Fruit fly (Drosophila melanogaster) whole organism, wandering third instar larva: ENCODE results near the gene Kul.
A peak's percentile ranks its signal among the peaks of the same experiment; 100 is the strongest.

Experiments used
- HLH106 ChIP-seq: fragments of 200-800 bp; optimal IDR thresholded peaks from 3 replicates; lab custom pipeline; 2019; ENCODE audit warnings: missing biosample characterization, mild to moderate bottlenecking, missing genetic modification characterization, moderate library complexity
- N ChIP-seq: fragments of >200 bp; optimal IDR thresholded peaks from 2 replicates; lab custom pipeline; 2018; ENCODE audit warnings: missing biosample characterization, missing external identifiers, missing genetic modification characterization
- OdsH ChIP-seq: fragments of 200-800 bp; sonication (Bioruptor generic); optimal IDR thresholded peaks from 2 replicates; lab custom pipeline; 2016; ENCODE audit warnings: missing biosample characterization, mild to moderate bottlenecking, missing genetic modification characterization
- Rel ChIP-seq, 2 experiments: fragments of 200-800 bp; sonication (Bioruptor generic) in 1 of 2; optimal IDR thresholded peaks; 2 replicates in 1 of 2; 3 replicates in 1 of 2; lab custom pipeline; 2016 to 2019; ENCODE audit warnings: mild to moderate bottlenecking in 2 of 2, missing biosample characterization in 2 of 2, missing genetic modification characterization in 2 of 2, moderate library complexity in 1 of 2
- Sp1 ChIP-seq: fragments of 200-800 bp; sonication (Bioruptor generic); optimal IDR thresholded peaks from 3 replicates; lab custom pipeline; 2019; ENCODE audit warnings: missing biosample characterization, mild to moderate bottlenecking, missing genetic modification characterization, moderate library complexity
- dmrt93B ChIP-seq: fragments of 200-800 bp; sonication (Bioruptor generic); optimal IDR thresholded peaks from 2 replicates; lab custom pipeline; 2018; ENCODE audit warnings: missing biosample characterization, mild to moderate bottlenecking, missing genetic modification characterization

Gene Kul

dm6 chr3R:29782367-29782766 lies 56.7 kb downstream of the Kul start (continued):
- no peak for TF ChIP-seq N (GFP tag; lab: Kevin White, UChicago)
- TF ChIP-seq OdsH (GFP tag; lab: Kevin White, UChicago) = peak; percentile 11
- TF ChIP-seq Sp1 = peak; percentile 49
- TF ChIP-seq HLH106 = peak; percentile 24
- TF ChIP-seq Rel (GFP tag; optimal IDR thresholded peaks at IDR 0.05; lab: Kevin White, UChicago) = peak; percentile 16
- no peak for TF ChIP-seq Rel (tag; optimal IDR thresholded peaks at IDR 0.05; lab: Kevin White, UChicago)

dm6 chr3R:29783210-29783609 lies 57.6 kb downstream of the Kul start:
- TF ChIP-seq Rel (GFP tag; optimal IDR thresholded peaks at IDR 0.05; lab: Kevin White, UChicago) (no peak), Rel (tag; optimal IDR thresholded peaks at IDR 0.05; lab: Kevin White, UChicago) (peak; percentile 97), dmrt93B (GFP tag; lab: Kevin White, UChicago) (no peak)
